Fruit fly (Drosophila melanogaster): Measurements from ENCODE around the gene CG45075.

Gene CG45075

dm6 chr2L:6045484-6045883, 45.7 kb upstream of the CG45075 start:
- TF ChIP-seq CG3065 (GFP tag; optimal IDR thresholded peaks at IDR 0.05) (no peak), Stat92E (GFP tag; optimal IDR thresholded peaks at IDR 0.05) (no peak), her (GFP tag; optimal IDR thresholded peaks at IDR 0.05) (no peak), CG42726 (GFP tag; IDR thresholded peaks at IDR 0.05; ENCODE audit: partially characterized antibody) (0 out of 2 replicates have a peak, but pooled peaks have one; percentile 20), pho (GFP tag; optimal IDR thresholded peaks at IDR 0.05) (no peak), NK7.1 (GFP tag; optimal IDR thresholded peaks at IDR 0.05) (no peak), ara (GFP tag; IDR thresholded peaks at IDR 0.05) (no peak), CG8944 (GFP tag; optimal IDR thresholded peaks at IDR 0.05) (no peak)

dm6 chr2L:6045972-6046718, 45.1 kb upstream of the CG45075 start, which contains the start of gene Pfas:
Pfas (minus strand) TSS chr2L:6046050.
- TF ChIP-seq zfh2 (GFP tag; optimal IDR thresholded peaks at IDR 0.05) (peak; percentile 72), maf-S (GFP tag; optimal IDR thresholded peaks at IDR 0.05) (peak; percentile 27), CG8290 (GFP tag; optimal IDR thresholded peaks at IDR 0.05) (no peak), CG8290 (tag; optimal IDR thresholded peaks at IDR 0.05) (peak in 1 of 2 experiments; percentile 89), Six4 (GFP tag; optimal IDR thresholded peaks at IDR 0.05) (peak; percentile 30), Awh (GFP tag; IDR thresholded peaks at IDR 0.05) (no peak), Hr3 (GFP tag; optimal IDR thresholded peaks at IDR 0.05) (peak; percentile 13), CG17385 (GFP tag; optimal IDR thresholded peaks at IDR 0.05) (peak; percentile 26), jigr1 (GFP tag; IDR thresholded peaks at IDR 0.05) (no peak), HmgZ (tag; optimal IDR thresholded peaks at IDR 0.05) (peak; percentile 87), HLH3B (GFP tag; IDR thresholded peaks at IDR 0.05) (no peak), zen2 (GFP tag; IDR thresholded peaks at IDR 0.05; ENCODE audit: partially characterized antibody) (no peak), Rfx (GFP tag; IDR thresholded peaks at IDR 0.05) (peak; percentile 77), CG10209 (GFP tag; optimal IDR thresholded peaks at IDR 0.05) (peak; percentile 41), CG31365 (tag; optimal IDR thresholded peaks at IDR 0.05) (peak; percentile 55), Sox100B (GFP tag; optimal IDR thresholded peaks at IDR 0.05) (no peak), CG11695 (GFP tag; IDR thresholded peaks at IDR 0.05) (0 out of 3 replicates have a peak, but pooled peaks have one; percentile 21), CG12071 (GFP tag; optimal IDR thresholded peaks at IDR 0.05) (peak; percentile 31), lov (optimal IDR thresholded peaks at IDR 0.05) (no peak), lov (GFP tag; IDR thresholded peaks at IDR 0.05) (no peak), CG9932 (GFP tag; IDR thresholded peaks at IDR 0.05) (peak; percentile 68), CG12744 (GFP tag; optimal IDR thresholded peaks at IDR 0.05) (no peak), tup (GFP tag; optimal IDR thresholded peaks at IDR 0.05) (peak; percentile 18), Vsx1 (GFP tag; optimal IDR thresholded peaks at IDR 0.05) (no peak), cwo (GFP tag; optimal IDR thresholded peaks at IDR 0.05) (peak; percentile 81), CG18262 (tag; optimal IDR thresholded peaks at IDR 0.05) (peak; percentile 33), CG2120 (GFP tag; optimal IDR thresholded peaks at IDR 0.05) (peak; percentile 88), amos (GFP tag; IDR thresholded peaks at IDR 0.05; ENCODE audit: partially characterized antibody) (peak; percentile 39; the same call in 1 of the 2 replicates), Deaf1 (tag; optimal IDR thresholded peaks at IDR 0.05) (peak; percentile 64), pb (GFP tag; optimal IDR thresholded peaks at IDR 0.05) (peak; percentile 38), CG42726 (GFP tag; IDR thresholded peaks at IDR 0.05; ENCODE audit: partially characterized antibody) (no peak), Camta (GFP tag; optimal IDR thresholded peaks at IDR 0.05) (peak; percentile 52), CG17359 (tag; optimal IDR thresholded peaks at IDR 0.05) (peak; percentile 22), CG11456 (GFP tag; IDR thresholded peaks at IDR 0.05) (0 out of 3 replicates have a peak, but pooled peaks have one; percentile 34), Trl (optimal IDR thresholded peaks at IDR 0.05) (no peak), Trl (GFP tag; optimal IDR thresholded peaks at IDR 0.05) (peak; percentile 52), crc (GFP tag; optimal IDR thresholded peaks at IDR 0.05) (peak; percentile 34), CG33557 (GFP tag; optimal IDR thresholded peaks at IDR 0.05) (no peak), Bgb (GFP tag; IDR thresholded peaks at IDR 0.05; ENCODE audit: partially characterized antibody) (peak; percentile 33; the same call in 1 of the 2 replicates), Hmr (GFP tag; optimal IDR thresholded peaks at IDR 0.05) (peak; percentile 80), Blimp-1 (GFP tag; optimal IDR thresholded peaks at IDR 0.05) (peak; percentile 62)

Measured in whole organism, embryonic.